Worm (Caenorhabditis elegans): ENCODE measurements around the gene F36H9.1.

DNA sequence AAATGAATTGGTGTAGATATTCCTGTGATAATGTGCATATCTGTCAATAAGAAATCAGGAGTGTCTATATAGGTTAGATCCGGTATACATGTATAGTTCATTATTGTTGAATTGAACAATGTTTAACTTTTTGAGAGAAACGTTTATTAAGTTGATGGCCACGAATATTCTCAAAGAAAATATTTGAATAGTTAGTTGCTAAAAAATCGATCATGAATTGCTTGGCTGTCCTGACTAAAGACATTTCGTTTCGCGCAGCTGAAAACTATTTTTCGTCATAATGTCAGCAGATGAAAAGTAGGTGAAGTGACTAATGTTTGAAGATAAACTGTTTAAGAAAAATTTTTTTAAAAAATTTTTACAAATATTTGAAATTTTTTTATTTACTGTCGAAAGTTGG, 42.9 kb upstream of the F36H9.1 start, which contains the start of gene srh-199:
- TF ChIP-seq mab-5 (tag; optimal IDR thresholded peaks at IDR 0.05) (no peak), lin-39 (tag; optimal IDR thresholded peaks at IDR 0.05) (no peak), ztf-4 (tag; optimal IDR thresholded peaks at IDR 0.05) (no peak), ztf-11 (tag; optimal IDR thresholded peaks at IDR 0.05) (no peak)

All from whole organism, L2 larva.